Worm (Caenorhabditis elegans) whole organism, late embryonic: ENCODE results near the gene atg-10.

Experiments
- C38D4.7 ChIP-seq: fragments of 200-800 bp; sonication (Bioruptor generic); optimal IDR thresholded peaks from 2 replicates; lab custom pipeline; 2018; ENCODE audit warnings: mild to moderate bottlenecking, missing genetic modification characterization, moderate library complexity, missing compliant biosample characterization
- ahr-1 ChIP-seq: sonication (generic microtip); optimal IDR thresholded peaks from 2 replicates; lab custom pipeline; 2016; ENCODE audit warnings: missing genetic modification characterization, missing compliant biosample characterization
- ama-1 ChIP-seq: fragments of 150-350 bp; optimal IDR thresholded peaks from 2 replicates; lab custom pipeline; 2014
- ceh-9 ChIP-seq: sonication (generic microtip); optimal IDR thresholded peaks from 2 replicates; lab custom pipeline; 2016; ENCODE audit warnings: mild to moderate bottlenecking, missing genetic modification characterization, inconsistent platforms, missing compliant biosample characterization
- dmd-4 ChIP-seq: sonication (generic microtip); optimal IDR thresholded peaks from 2 replicates; lab custom pipeline; 2016; ENCODE audit warnings: borderline replicate concordance, missing genetic modification characterization, missing compliant biosample characterization
- elt-2 ChIP-seq: sonication (generic microtip); optimal IDR thresholded peaks from 2 replicates; lab custom pipeline; 2016; ENCODE audit warnings: missing genetic modification reagents, missing genetic modification characterization, missing compliant biosample characterization
- fkh-10 ChIP-seq: fragments of 150-350 bp; optimal IDR thresholded peaks from 2 replicates; lab custom pipeline; 2014; ENCODE audit warnings: missing biosample characterization, missing genetic modification reagents, missing genetic modification characterization
- gmeb-2 ChIP-seq: sonication (generic microtip); optimal IDR thresholded peaks from 2 replicates; lab custom pipeline; 2016; ENCODE audit warnings: missing genetic modification characterization, inconsistent platforms, missing compliant biosample characterization
- hlh-13 ChIP-seq: fragments of 200-800 bp; sonication (Bioruptor generic); optimal IDR thresholded peaks from 2 replicates; lab custom pipeline; 2018; ENCODE audit warnings: mild to moderate bottlenecking, missing genetic modification characterization, missing compliant biosample characterization
- hlh-30 ChIP-seq: sonication (generic microtip); optimal IDR thresholded peaks from 2 replicates; lab custom pipeline; 2017; ENCODE audit warnings: antibody characterized with exemption, missing genetic modification characterization, missing compliant biosample characterization; ENCODE audit not compliant: insufficient read depth
- sox-4 ChIP-seq: sonication (generic microtip); optimal IDR thresholded peaks from 2 replicates; lab custom pipeline; 2017; ENCODE audit warnings: mild to moderate bottlenecking, missing genetic modification characterization, inconsistent platforms, missing compliant biosample characterization
- ttx-3 ChIP-seq: sonication (generic microtip); optimal IDR thresholded peaks from 2 replicates; lab custom pipeline; 2016; ENCODE audit warnings: missing genetic modification reagents, missing genetic modification characterization, missing compliant biosample characterization

DNA sequence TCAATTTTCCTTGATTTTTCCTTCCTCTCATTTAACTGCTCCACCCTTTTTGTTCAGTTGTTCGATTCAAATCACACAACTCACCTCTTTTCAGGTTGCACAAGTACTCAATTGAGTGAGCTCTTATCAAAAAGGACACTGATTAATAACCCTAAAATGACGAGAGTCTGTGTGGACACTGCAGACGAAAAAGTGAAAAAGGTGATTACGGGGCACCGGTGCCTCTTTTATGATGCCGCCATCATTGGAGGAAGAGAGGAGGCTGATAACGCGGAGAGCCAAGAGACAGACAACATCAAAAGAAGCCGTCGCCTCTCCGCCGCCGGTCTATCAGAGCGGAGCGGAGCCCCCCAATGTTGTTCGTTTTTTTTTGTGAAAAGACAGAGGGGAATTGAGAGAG, 33.8 kb upstream of the atg-10 start, which contains the start of gene sptf-2:
- TF ChIP-seq ahr-1 (tag; lab: Kevin White, UChicago) (no peak), ama-1 (lab: Kevin White, UChicago) (no peak), fkh-10 (no peak), elt-2 (tag; lab: Kevin White, UChicago) (peak; percentile 93), dmd-4 (tag; lab: Kevin White, UChicago) (no peak), sox-4 (tag; lab: Kevin White, UChicago) (no peak), hlh-13 (GFP tag; lab: Kevin White, UChicago) (no peak), gmeb-2 (tag; lab: Kevin White, UChicago) (no peak), hlh-30 (tag; lab: Kevin White, UChicago) (no peak), ceh-9 (tag; lab: Kevin White, UChicago) (no peak), ttx-3 (no peak), C38D4.7 (GFP tag; lab: Kevin White, UChicago) (no peak)
